Fruit fly (Drosophila melanogaster) whole organism, embryonic: ENCODE data around the gene CG33306.

Source experiments
- Awh ChIP-seq: fragments of 200-800 bp; sonication (Bioruptor generic); IDR thresholded peaks from 2 replicates; pipeline ENCODE4, ENCODE4 v1.3.6; 2022; ENCODE audit warnings: missing biosample characterization, missing genetic modification characterization
- B-H2 ChIP-seq: fragments of 200-800 bp; sonication (Bioruptor generic); optimal IDR thresholded peaks from 2 replicates; lab custom pipeline; 2018; ENCODE audit warnings: missing biosample characterization, mild to moderate bottlenecking, missing genetic modification characterization
- BEAF-32 ChIP-seq: fragments of 200-800 bp; sonication (Bioruptor generic); optimal IDR thresholded peaks from 3 replicates; lab custom pipeline; 2017; ENCODE audit warnings: missing biosample characterization, missing genetic modification characterization, mild to moderate bottlenecking, moderate library complexity, missing genetic modification reagents
- CG10209 ChIP-seq: fragments of 200-800 bp; sonication (Bioruptor generic); optimal IDR thresholded peaks from 3 replicates; lab custom pipeline; 2017; ENCODE audit warnings: missing biosample characterization, mild to moderate bottlenecking, missing genetic modification characterization, missing genetic modification reagents
- CG10462 ChIP-seq: fragments of 200-800 bp; sonication (Bioruptor generic); optimal IDR thresholded peaks from 2 replicates; lab custom pipeline; 2016; ENCODE audit warnings: missing biosample characterization, missing genetic modification characterization
- CG11696 ChIP-seq: fragments of 200-800 bp; sonication (Bioruptor generic); IDR thresholded peaks from 2 replicates; pipeline ENCODE4 v1.3.6; 2022; ENCODE audit warnings: missing biosample characterization, missing genetic modification characterization
- CG12744 ChIP-seq: fragments of 200-800 bp; sonication (Bioruptor generic); optimal IDR thresholded peaks from 2 replicates; lab custom pipeline; 2016; ENCODE audit warnings: missing biosample characterization, missing genetic modification characterization
- CG13894 ChIP-seq: fragments of 200-800 bp; sonication (Bioruptor generic); optimal IDR thresholded peaks from 3 replicates; lab custom pipeline; 2018; ENCODE audit warnings: missing biosample characterization, mild to moderate bottlenecking, missing genetic modification characterization, moderate library complexity
- CG15514 ChIP-seq: fragments of 200-800 bp; sonication (Bioruptor generic); optimal IDR thresholded peaks from 3 replicates; lab custom pipeline; 2017; ENCODE audit warnings: missing biosample characterization, missing genetic modification characterization, mild to moderate bottlenecking, moderate library complexity, missing genetic modification reagents
- CG17328 ChIP-seq: fragments of 200-800 bp; sonication (Bioruptor generic); IDR thresholded peaks from 2 replicates; pipeline ENCODE4 v1.3.6; 2022; ENCODE audit warnings: missing biosample characterization, missing genetic modification characterization
- CG17361 ChIP-seq: fragments of 200-800 bp; sonication (Bioruptor generic); IDR thresholded peaks from 3 replicates; pipeline ENCODE4 v1.3.6; 2022; ENCODE audit warnings: missing biosample characterization, missing genetic modification characterization
- CG17829 ChIP-seq: fragments of 200-800 bp; optimal IDR thresholded peaks from 2 replicates; lab custom pipeline; 2019; ENCODE audit warnings: missing biosample characterization, mild to moderate bottlenecking, missing genetic modification characterization, moderate library complexity
- CG17912 ChIP-seq: fragments of 200-800 bp; sonication (Bioruptor generic); optimal IDR thresholded peaks from 2 replicates; lab custom pipeline; 2018; ENCODE audit warnings: missing biosample characterization, mild to moderate bottlenecking, missing genetic modification characterization
- CG2116 ChIP-seq: fragments of 200-800 bp; sonication (Bioruptor generic); optimal IDR thresholded peaks from 3 replicates; lab custom pipeline; 2018; ENCODE audit warnings: missing biosample characterization, mild to moderate bottlenecking, missing genetic modification characterization
- CG32767 ChIP-seq: fragments of 200-800 bp; sonication (Bioruptor generic); IDR thresholded peaks from 2 replicates; pipeline ENCODE4 v1.3.6; 2022; ENCODE audit warnings: missing biosample characterization, missing genetic modification characterization
- CG4617 ChIP-seq: fragments of 200-800 bp; sonication (Bioruptor generic); optimal IDR thresholded peaks from 3 replicates; lab custom pipeline; 2016; ENCODE audit warnings: missing biosample characterization, missing genetic modification characterization, borderline replicate concordance
- CG4730 ChIP-seq: fragments of 200-800 bp; sonication (Bioruptor generic); IDR thresholded peaks from 2 replicates; pipeline ENCODE4 v1.3.6; 2022; ENCODE audit warnings: missing biosample characterization, missing genetic modification characterization
- CG7928 ChIP-seq: fragments of 200-800 bp; sonication (Bioruptor generic); optimal IDR thresholded peaks from 2 replicates; lab custom pipeline; 2017; ENCODE audit warnings: missing biosample characterization, mild to moderate bottlenecking, missing genetic modification characterization
- CG9797 ChIP-seq: fragments of 200-800 bp; sonication (Bioruptor generic); optimal IDR thresholded peaks from 3 replicates; lab custom pipeline; 2018; ENCODE audit warnings: missing biosample characterization, mild to moderate bottlenecking, missing genetic modification characterization
- Dip2 ChIP-seq: fragments of 200-800 bp; sonication (Bioruptor generic); IDR thresholded peaks from 2 replicates; pipeline ENCODE4 v1.3.6; 2022; ENCODE audit warnings: missing biosample characterization, missing genetic modification characterization
- E2f2 ChIP-seq: fragments of 200-800 bp; sonication (Bioruptor generic); IDR thresholded peaks from 2 replicates; pipeline ENCODE4 v1.3.6; 2022; ENCODE audit warnings: missing biosample characterization, missing genetic modification characterization
- HmgZ ChIP-seq: fragments of 200-800 bp; sonication (Bioruptor generic); optimal IDR thresholded peaks from 2 replicates; lab custom pipeline; 2018; ENCODE audit warnings: missing biosample characterization, mild to moderate bottlenecking, missing genetic modification characterization
- Myb ChIP-seq: fragments of 200-800 bp; sonication (Bioruptor generic); optimal IDR thresholded peaks from 2 replicates; lab custom pipeline; 2016; ENCODE audit warnings: missing biosample characterization, missing genetic modification characterization
- Pdp1 ChIP-seq, 2 experiments: fragments of 200-800 bp; sonication (Bioruptor generic); optimal IDR thresholded peaks; 3 replicates each; lab custom pipeline; 2016; ENCODE audit warnings: missing biosample characterization in 2 of 2, missing genetic modification characterization in 2 of 2, mild to moderate bottlenecking in 1 of 2, moderate library complexity in 1 of 2
- Ptx1 ChIP-seq: fragments of 200-800 bp; sonication (Bioruptor generic); IDR thresholded peaks from 2 replicates; pipeline ENCODE4 v1.3.6; 2022; ENCODE audit warnings: missing biosample characterization, missing genetic modification characterization
- Scr ChIP-seq: fragments of 200-800 bp; sonication (Bioruptor generic); IDR thresholded peaks from 2 replicates; pipeline ENCODE4 v1.3.6; 2022; ENCODE audit warnings: missing biosample characterization, missing genetic modification characterization; ENCODE audit not compliant: partially characterized antibody
- Sry-δ ChIP-seq: fragments of 200-800 bp; sonication (Bioruptor generic); optimal IDR thresholded peaks from 2 replicates; lab custom pipeline; 2016; ENCODE audit warnings: missing biosample characterization, missing genetic modification characterization
- YL-1 ChIP-seq: fragments of 200-800 bp; sonication (Bioruptor generic); optimal IDR thresholded peaks from 3 replicates; lab custom pipeline; 2017; ENCODE audit warnings: missing biosample characterization, mild to moderate bottlenecking, missing genetic modification characterization
- amos ChIP-seq: fragments of 200-800 bp; sonication (Bioruptor generic); IDR thresholded peaks from 2 replicates; pipeline ENCODE4 v1.3.6; 2022; ENCODE audit warnings: missing biosample characterization, missing genetic modification characterization; ENCODE audit not compliant: partially characterized antibody
- bowl ChIP-seq: fragments of 200-800 bp; sonication (Bioruptor generic); IDR thresholded peaks from 2 replicates; pipeline ENCODE4 v1.3.6; 2022; ENCODE audit warnings: missing biosample characterization, missing genetic modification characterization
- cad ChIP-seq: fragments of >200 bp; optimal IDR thresholded peaks from 2 replicates; lab custom pipeline; 2017; ENCODE audit warnings: missing biosample characterization, missing genetic modification characterization
- cas ChIP-seq: fragments of 200-800 bp; sonication (Bioruptor generic); IDR thresholded peaks from 2 replicates; pipeline ENCODE4 v1.3.6; 2022; ENCODE audit warnings: missing biosample characterization, missing genetic modification characterization
- crol ChIP-seq: fragments of 200-800 bp; sonication (Bioruptor generic); IDR thresholded peaks from 2 replicates; pipeline ENCODE4 v1.3.6; 2022; ENCODE audit warnings: missing biosample characterization, missing genetic modification characterization
- exex ChIP-seq: fragments of 200-800 bp; sonication (Bioruptor generic); optimal IDR thresholded peaks from 4 replicates; lab custom pipeline; 2018; ENCODE audit warnings: missing biosample characterization, mild to moderate bottlenecking, missing genetic modification characterization, moderate library complexity
- mld ChIP-seq: fragments of 200-800 bp; sonication (Bioruptor generic); IDR thresholded peaks from 3 replicates; pipeline ENCODE4 v1.3.6; 2022; ENCODE audit warnings: missing biosample characterization, missing genetic modification characterization; ENCODE audit not compliant: partially characterized antibody
- phol ChIP-seq: fragments of 200-800 bp; sonication (Bioruptor generic); optimal IDR thresholded peaks from 3 replicates; lab custom pipeline; 2018; ENCODE audit warnings: missing biosample characterization, mild to moderate bottlenecking, missing genetic modification characterization, moderate library complexity
- pum ChIP-seq: fragments of 200-800 bp; sonication (Bioruptor generic); optimal IDR thresholded peaks from 2 replicates; lab custom pipeline; 2016; ENCODE audit warnings: missing biosample characterization, missing genetic modification characterization
- pzg ChIP-seq: fragments of 200-800 bp; sonication (Bioruptor generic); optimal IDR thresholded peaks from 3 replicates; lab custom pipeline; 2018; ENCODE audit warnings: missing biosample characterization, mild to moderate bottlenecking, missing genetic modification characterization, moderate library complexity
- rib ChIP-seq: fragments of 200-800 bp; sonication (Bioruptor generic); IDR thresholded peaks from 2 replicates; pipeline ENCODE4 v1.3.6; 2022; ENCODE audit warnings: missing biosample characterization, missing genetic modification characterization
- row ChIP-seq: fragments of 200-800 bp; sonication (Bioruptor generic); IDR thresholded peaks from 3 replicates; pipeline ENCODE4 v1.3.6; 2022; ENCODE audit warnings: missing biosample characterization, missing genetic modification characterization
- sqz ChIP-seq: fragments of 200-800 bp; sonication (Bioruptor generic); optimal IDR thresholded peaks from 3 replicates; lab custom pipeline; 2018; ENCODE audit warnings: missing biosample characterization, mild to moderate bottlenecking, missing genetic modification characterization
- stwl ChIP-seq: fragments of 200-800 bp; sonication (Bioruptor generic); optimal IDR thresholded peaks from 3 replicates; lab custom pipeline; 2018; ENCODE audit warnings: missing biosample characterization, mild to moderate bottlenecking, missing genetic modification characterization, moderate library complexity
- vnd ChIP-seq: fragments of 200-800 bp; sonication (Bioruptor generic); IDR thresholded peaks from 3 replicates; pipeline ENCODE4 v1.3.6; 2022; ENCODE audit warnings: missing biosample characterization, missing genetic modification characterization; ENCODE audit not compliant: partially characterized antibody
- yki ChIP-seq: fragments of >200 bp; optimal IDR thresholded peaks from 3 replicates; lab custom pipeline; 2018
- zf30C ChIP-seq: fragments of 200-800 bp; sonication (Bioruptor generic); optimal IDR thresholded peaks from 3 replicates; lab custom pipeline; 2018; ENCODE audit warnings: missing biosample characterization, mild to moderate bottlenecking, missing genetic modification characterization
- zfh1 ChIP-seq: fragments of 200-800 bp; sonication (Bioruptor generic); IDR thresholded peaks from 3 replicates; pipeline ENCODE4 v1.3.6; 2022; ENCODE audit warnings: missing biosample characterization, missing genetic modification characterization
- zfh2 ChIP-seq: fragments of 200-800 bp; sonication (Bioruptor generic); optimal IDR thresholded peaks from 2 replicates; lab custom pipeline; 2016; ENCODE audit warnings: missing biosample characterization, missing genetic modification characterization

The CG33306 gene

dm6 chr2L:13827557-13827956 lies 16.0 kb downstream of the CG33306 start, which contains the start of gene PolG1 (continued):
- no peak for TF ChIP-seq cad (GFP tag; lab: Kevin White, UChicago)
- peak; percentile 31 for TF ChIP-seq E2f2
- no peak for TF ChIP-seq CG10462 (GFP tag; lab: Kevin White, UChicago)
- no peak for TF ChIP-seq Pdp1 (GFP tag; optimal IDR thresholded peaks at IDR 0.05; lab: Kevin White, UChicago)
- TF ChIP-seq CG11696 (GFP tag; lab: Robert Waterston, UW), result no peak
- no peak for TF ChIP-seq Dip2
- TF ChIP-seq zfh1 (GFP tag; lab: Robert Waterston, UW), result no peak
- peak; percentile 12 for TF ChIP-seq CG2116 (GFP tag; lab: Kevin White, UChicago)
- no peak for TF ChIP-seq rib (GFP tag; lab: Robert Waterston, UW)
- TF ChIP-seq amos (GFP tag; lab: Robert Waterston, UW), result 0 out of 2 replicates have a peak, but pooled peaks have one; percentile 8
- TF ChIP-seq BEAF-32 (GFP tag; lab: Kevin White, UChicago), result peak; percentile 28
- no peak for TF ChIP-seq CG32767
- no peak for TF ChIP-seq CG4730 (GFP tag; lab: Robert Waterston, UW)
- TF ChIP-seq B-H2, result no peak
- no peak for TF ChIP-seq Ptx1 (GFP tag; lab: Robert Waterston, UW)
- peak; percentile 81 for TF ChIP-seq Myb (GFP tag; lab: Kevin White, UChicago)
- TF ChIP-seq pzg (GFP tag; lab: Kevin White, UChicago), result peak; percentile 29
- TF ChIP-seq yki, result no peak
- TF ChIP-seq CG9797, result peak; percentile 64

- no peak for TF ChIP-seq zfh2 (GFP tag; lab: Kevin White, UChicago)
- no peak for TF ChIP-seq Sry-δ (GFP tag; lab: Kevin White, UChicago)
- no peak for TF ChIP-seq CG4617 (GFP tag; lab: Kevin White, UChicago)
- TF ChIP-seq sqz (GFP tag; lab: Kevin White, UChicago), result no peak
Observed at dm6 chr2L:13820948-13821347, 22.6 kb downstream of the CG33306 start, which contains the start of gene b. b (plus strand) TSS chr2L:13821248.

DNA sequence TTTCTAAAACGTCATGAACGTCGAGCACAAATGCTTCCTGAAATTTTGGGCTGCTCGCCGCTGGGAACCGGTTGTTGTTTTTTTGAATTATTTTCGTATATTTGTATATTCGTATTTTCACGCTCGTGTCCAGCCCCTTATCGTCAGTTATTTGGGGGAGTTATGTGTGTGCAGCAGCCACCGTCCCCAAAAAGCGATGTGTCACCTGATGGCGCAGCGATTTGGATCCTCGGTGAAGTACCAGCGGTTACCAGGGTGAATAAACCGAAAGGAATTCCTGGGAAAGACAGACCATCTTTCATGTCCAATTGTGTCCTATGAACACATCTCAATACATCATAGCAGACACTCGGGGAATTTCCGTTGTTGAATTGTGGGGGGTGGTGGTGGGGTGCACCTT lies 23.4 kb downstream of the CG33306 start:
- no peak for TF ChIP-seq bowl (GFP tag; lab: Robert Waterston, UW)
- TF ChIP-seq crol (GFP tag; lab: Robert Waterston, UW), result 0 out of 2 replicates have a peak, but pooled peaks have one; percentile 20
- no peak for TF ChIP-seq pum (GFP tag; lab: Kevin White, UChicago)
- no peak for TF ChIP-seq CG17328 (GFP tag; lab: Robert Waterston, UW)
- TF ChIP-seq HmgZ, result no peak
- TF ChIP-seq Awh, result no peak
- TF ChIP-seq cas, result no peak
- TF ChIP-seq vnd (GFP tag; lab: Robert Waterston, UW), result no peak

dm6 chr2L:13813604-13814178 lies 29.9 kb downstream of the CG33306 start, which contains the start of gene Sos:
Sos (plus strand) TSS chr2L:13813816.
- TF ChIP-seq CG15514 (GFP tag; lab: Kevin White, UChicago), result peak; percentile 61
- no peak for TF ChIP-seq zf30C (GFP tag; lab: Kevin White, UChicago)
- peak; percentile 94 for TF ChIP-seq YL-1 (GFP tag; lab: Kevin White, UChicago)
- TF ChIP-seq BEAF-32 (GFP tag; lab: Kevin White, UChicago), result peak; percentile 56
- TF ChIP-seq CG17912, result peak; percentile 53
- TF ChIP-seq row, result peak; percentile 41; the same call in 2 of the 3 replicates
- no peak for TF ChIP-seq exex (tag; lab: Kevin White, UChicago)
- TF ChIP-seq CG12744 (GFP tag; lab: Kevin White, UChicago), result no peak
- TF ChIP-seq CG17361 (GFP tag; lab: Robert Waterston, UW), result no peak
- peak; percentile 46 for TF ChIP-seq phol
- no peak for TF ChIP-seq CG10209 (GFP tag; lab: Kevin White, UChicago)
- no peak for TF ChIP-seq mld
- TF ChIP-seq stwl, result peak; percentile 79
- TF ChIP-seq Scr (GFP tag; lab: Robert Waterston, UW), result peak; percentile 27; the same call in 1 of the 2 replicates
- TF ChIP-seq CG7928 (GFP tag; lab: Kevin White, UChicago), result peak; percentile 89
- TF ChIP-seq CG9797, result peak; percentile 95
- no peak for TF ChIP-seq CG13894 (tag; lab: Kevin White, UChicago)
- TF ChIP-seq CG17829 (tag; lab: Kevin White, UChicago), result peak; percentile 47
